Fruit fly (Drosophila melanogaster) whole organism, embryonic: ENCODE measurements around the gene Ist1.
A peak's percentile ranks its signal among the peaks of the same experiment; 100 is the strongest.

Experiments used
- Adf1 ChIP-seq: fragments of 200-800 bp; sonication (Bioruptor generic); IDR thresholded peaks from 2 replicates; pipeline ENCODE4 v1.3.6; 2022; ENCODE audit warnings: missing biosample characterization, missing genetic modification characterization
- Atf6 ChIP-seq: fragments of 200-800 bp; sonication (Bioruptor generic); IDR thresholded peaks from 2 replicates; pipeline ENCODE4 v1.3.6; 2022; ENCODE audit warnings: missing biosample characterization, missing genetic modification characterization
- Awh ChIP-seq: fragments of 200-800 bp; sonication (Bioruptor generic); IDR thresholded peaks from 2 replicates; pipeline ENCODE4, ENCODE4 v1.3.6; 2022; ENCODE audit warnings: missing biosample characterization, missing genetic modification characterization
- Bdp1 ChIP-seq: fragments of 200-800 bp; sonication (Bioruptor generic); optimal IDR thresholded peaks from 3 replicates; lab custom pipeline; 2016; ENCODE audit warnings: missing biosample characterization, missing genetic modification characterization
- Bteb2 ChIP-seq: fragments of 200-800 bp; sonication (Bioruptor generic); optimal IDR thresholded peaks from 2 replicates; lab custom pipeline; 2016; ENCODE audit warnings: missing biosample characterization, missing genetic modification characterization
- CG11398 ChIP-seq: fragments of 200-800 bp; sonication (Bioruptor generic); optimal IDR thresholded peaks from 2 replicates; lab custom pipeline; 2016; ENCODE audit warnings: missing biosample characterization, missing genetic modification characterization
- CG13296 ChIP-seq: fragments of 200-800 bp; sonication (Bioruptor generic); optimal IDR thresholded peaks from 3 replicates; lab custom pipeline; 2018; ENCODE audit warnings: missing biosample characterization, mild to moderate bottlenecking, missing genetic modification characterization
- CG14667 ChIP-seq: fragments of 200-800 bp; sonication (Bioruptor generic); IDR thresholded peaks from 2 replicates; pipeline ENCODE4 v1.3.6; 2022; ENCODE audit warnings: missing biosample characterization, missing genetic modification characterization
- CG17802 ChIP-seq: fragments of 200-800 bp; sonication (Bioruptor generic); optimal IDR thresholded peaks from 2 replicates; lab custom pipeline; 2018; ENCODE audit warnings: missing biosample characterization, mild to moderate bottlenecking, missing genetic modification characterization, moderate library complexity
- CG18619 ChIP-seq: fragments of 200-800 bp; sonication (Bioruptor generic); optimal IDR thresholded peaks from 3 replicates; lab custom pipeline; 2017; ENCODE audit warnings: missing biosample characterization, mild to moderate bottlenecking, missing genetic modification characterization
- CG31224 ChIP-seq: fragments of 200-800 bp; sonication (Bioruptor generic); IDR thresholded peaks from 2 replicates; pipeline ENCODE4 v1.3.6; 2022; ENCODE audit warnings: missing biosample characterization, missing genetic modification characterization
- CG33557 ChIP-seq: fragments of 200-800 bp; sonication (Bioruptor generic); optimal IDR thresholded peaks from 2 replicates; lab custom pipeline; 2019; ENCODE audit warnings: missing biosample characterization, mild to moderate bottlenecking, missing genetic modification characterization, moderate library complexity
- CG4328 ChIP-seq: fragments of 200-800 bp; sonication (Bioruptor generic); optimal IDR thresholded peaks from 3 replicates; lab custom pipeline; 2017; ENCODE audit warnings: missing biosample characterization, missing genetic modification reagents, missing genetic modification characterization
- CG4404 ChIP-seq: fragments of 200-800 bp; sonication (Bioruptor generic); IDR thresholded peaks from 2 replicates; pipeline ENCODE4 v1.3.6; 2022; ENCODE audit warnings: missing biosample characterization, missing genetic modification characterization
- CG4730 ChIP-seq: fragments of 200-800 bp; sonication (Bioruptor generic); IDR thresholded peaks from 2 replicates; pipeline ENCODE4 v1.3.6; 2022; ENCODE audit warnings: missing biosample characterization, missing genetic modification characterization
- CG7963 ChIP-seq: fragments of 200-800 bp; sonication (Bioruptor generic); IDR thresholded peaks from 3 replicates; pipeline ENCODE4 v1.3.6; 2022; ENCODE audit warnings: missing biosample characterization, missing genetic modification characterization; ENCODE audit not compliant: partially characterized antibody
- CG8388 ChIP-seq: fragments of 200-800 bp; sonication (Bioruptor generic); optimal IDR thresholded peaks from 2 replicates; lab custom pipeline; 2019; ENCODE audit warnings: missing biosample characterization, mild to moderate bottlenecking, missing genetic modification characterization, moderate library complexity
- Elba2 ChIP-seq: fragments of 200-800 bp; sonication (Bioruptor generic); optimal IDR thresholded peaks from 3 replicates; lab custom pipeline; 2016; ENCODE audit warnings: missing biosample characterization, missing genetic modification characterization
- Fer1 ChIP-seq: fragments of 200-800 bp; sonication (Bioruptor generic); optimal IDR thresholded peaks from 2 replicates; lab custom pipeline; 2017; ENCODE audit warnings: missing biosample characterization, mild to moderate bottlenecking, missing genetic modification characterization
- HLH3B ChIP-seq: fragments of 200-800 bp; sonication (Bioruptor generic); IDR thresholded peaks from 2 replicates; pipeline ENCODE4 v1.3.6; 2022; ENCODE audit warnings: missing biosample characterization, missing genetic modification characterization
- Hey ChIP-seq: fragments of 200-800 bp; sonication (Bioruptor generic); optimal IDR thresholded peaks from 3 replicates; lab custom pipeline; 2018; ENCODE audit warnings: missing biosample characterization, mild to moderate bottlenecking, missing genetic modification characterization
- Hmr ChIP-seq: fragments of 200-800 bp; sonication (Bioruptor generic); optimal IDR thresholded peaks from 3 replicates; lab custom pipeline; 2017; ENCODE audit warnings: mild to moderate bottlenecking, missing biosample characterization, missing genetic modification reagents, missing genetic modification characterization
- MTF-1 ChIP-seq: fragments of 200-800 bp; sonication (Bioruptor generic); optimal IDR thresholded peaks from 2 replicates; lab custom pipeline; 2018; ENCODE audit warnings: missing biosample characterization, mild to moderate bottlenecking, missing genetic modification characterization, borderline replicate concordance
- Nf-YC ChIP-seq: fragments of 200-800 bp; optimal IDR thresholded peaks from 3 replicates; lab custom pipeline; 2019; ENCODE audit warnings: missing biosample characterization, mild to moderate bottlenecking, missing genetic modification characterization, moderate library complexity
- Opbp ChIP-seq: fragments of 200-800 bp; sonication (Bioruptor generic); IDR thresholded peaks from 3 replicates; pipeline ENCODE4 v1.3.6; 2022; ENCODE audit warnings: missing biosample characterization, missing genetic modification characterization; ENCODE audit not compliant: partially characterized antibody
- Pdp1 ChIP-seq, 2 experiments: fragments of 200-800 bp; sonication (Bioruptor generic); optimal IDR thresholded peaks; 3 replicates each; lab custom pipeline; 2016; ENCODE audit warnings: missing biosample characterization in 2 of 2, missing genetic modification characterization in 2 of 2, mild to moderate bottlenecking in 1 of 2, moderate library complexity in 1 of 2
- Sry-δ ChIP-seq: fragments of 200-800 bp; sonication (Bioruptor generic); optimal IDR thresholded peaks from 2 replicates; lab custom pipeline; 2016; ENCODE audit warnings: missing biosample characterization, missing genetic modification characterization
- ac ChIP-seq: fragments of 200-800 bp; sonication (Bioruptor generic); optimal IDR thresholded peaks from 3 replicates; lab custom pipeline; 2017; ENCODE audit warnings: missing biosample characterization, mild to moderate bottlenecking, missing genetic modification characterization
- al ChIP-seq: fragments of 200-800 bp; sonication (Bioruptor generic); IDR thresholded peaks from 2 replicates; pipeline ENCODE4 v1.3.6; 2022; ENCODE audit warnings: missing biosample characterization, missing genetic modification characterization
- ato ChIP-seq: fragments of 200-800 bp; sonication (Bioruptor generic); IDR thresholded peaks from 2 replicates; pipeline ENCODE4 v1.3.6; 2022; ENCODE audit warnings: missing biosample characterization, missing genetic modification characterization; ENCODE audit not compliant: partially characterized antibody
- caup ChIP-seq: fragments of 200-800 bp; sonication (Bioruptor generic); optimal IDR thresholded peaks from 3 replicates; lab custom pipeline; 2017; ENCODE audit warnings: missing biosample characterization, mild to moderate bottlenecking, missing genetic modification characterization, moderate library complexity; ENCODE audit not compliant: severe bottlenecking
- dysf ChIP-seq: fragments of 200-800 bp; sonication (Bioruptor generic); IDR thresholded peaks from 3 replicates; pipeline ENCODE4 v1.3.6; 2022; ENCODE audit warnings: missing biosample characterization, missing genetic modification characterization
- en ChIP-seq: fragments of 200-800 bp; sonication (Bioruptor generic); optimal IDR thresholded peaks from 2 replicates; lab custom pipeline; 2016; ENCODE audit warnings: missing biosample characterization, missing genetic modification characterization
- exex ChIP-seq: fragments of 200-800 bp; sonication (Bioruptor generic); optimal IDR thresholded peaks from 4 replicates; lab custom pipeline; 2018; ENCODE audit warnings: missing biosample characterization, mild to moderate bottlenecking, missing genetic modification characterization, moderate library complexity
- fd3F ChIP-seq: fragments of 200-800 bp; sonication (Bioruptor generic); optimal IDR thresholded peaks from 2 replicates; lab custom pipeline; 2018; ENCODE audit warnings: missing biosample characterization, mild to moderate bottlenecking, missing genetic modification characterization, moderate library complexity
- gem ChIP-seq: fragments of 200-800 bp; sonication (Bioruptor generic); optimal IDR thresholded peaks from 2 replicates; lab custom pipeline; 2019; ENCODE audit warnings: missing biosample characterization, mild to moderate bottlenecking, missing genetic modification characterization, moderate library complexity
- knrl ChIP-seq: fragments of 200-800 bp; sonication (Bioruptor generic); IDR thresholded peaks from 3 replicates; pipeline ENCODE4 v1.3.6; 2022; ENCODE audit warnings: missing biosample characterization, missing genetic modification characterization; ENCODE audit not compliant: partially characterized antibody
- maf-S ChIP-seq: fragments of 200-800 bp; sonication (Bioruptor generic); optimal IDR thresholded peaks from 2 replicates; lab custom pipeline; 2016; ENCODE audit warnings: missing biosample characterization, missing genetic modification characterization
- pfk ChIP-seq: fragments of 200-800 bp; sonication (Bioruptor generic); optimal IDR thresholded peaks from 2 replicates; lab custom pipeline; 2018; ENCODE audit warnings: missing biosample characterization, mild to moderate bottlenecking, missing genetic modification characterization, moderate library complexity
- pita ChIP-seq: fragments of 200-800 bp; sonication (Bioruptor generic); optimal IDR thresholded peaks from 2 replicates; lab custom pipeline; 2017; ENCODE audit warnings: missing biosample characterization, mild to moderate bottlenecking, missing genetic modification characterization
- prd ChIP-seq, 3 experiments: fragments of >200 bp in 2 of 3; fragments of 200-800 bp in 1 of 3; sonication (Bioruptor generic) in 1 of 3; optimal IDR thresholded peaks in 2 of 3; IDR thresholded peaks in 1 of 3; 2 replicates in 2 of 3; 3 replicates in 1 of 3; pipeline versions ENCODE4 v1.3.6 to Lab custom; 2017 to 2022; ENCODE audit warnings: missing biosample characterization in 1 of 3, missing genetic modification characterization in 1 of 3
- pros ChIP-seq: fragments of 200-800 bp; sonication (Bioruptor generic); optimal IDR thresholded peaks from 3 replicates; lab custom pipeline; 2019; ENCODE audit warnings: missing biosample characterization, mild to moderate bottlenecking, missing genetic modification characterization, moderate library complexity
- run ChIP-seq: fragments of 200-800 bp; sonication (Bioruptor generic); optimal IDR thresholded peaks from 3 replicates; lab custom pipeline; 2018; ENCODE audit warnings: missing biosample characterization, mild to moderate bottlenecking, missing genetic modification characterization
- sd ChIP-seq: fragments of 200-800 bp; sonication (Bioruptor generic); optimal IDR thresholded peaks from 3 replicates; lab custom pipeline; 2018; ENCODE audit warnings: missing biosample characterization, mild to moderate bottlenecking, missing genetic modification characterization, moderate library complexity
- stc ChIP-seq: fragments of 200-800 bp; sonication (Bioruptor generic); IDR thresholded peaks from 2 replicates; pipeline ENCODE4 v1.3.6; 2022; ENCODE audit warnings: missing biosample characterization, missing genetic modification characterization
- stwl ChIP-seq: fragments of 200-800 bp; sonication (Bioruptor generic); optimal IDR thresholded peaks from 3 replicates; lab custom pipeline; 2018; ENCODE audit warnings: missing biosample characterization, mild to moderate bottlenecking, missing genetic modification characterization, moderate library complexity
- tna ChIP-seq: fragments of 200-800 bp; sonication (Bioruptor generic); IDR thresholded peaks from 2 replicates; pipeline ENCODE4 v1.3.6; 2022; ENCODE audit warnings: missing biosample characterization, missing genetic modification characterization; ENCODE audit not compliant: partially characterized antibody
- vvl ChIP-seq: fragments of 200-800 bp; sonication (Bioruptor generic); IDR thresholded peaks from 2 replicates; pipeline ENCODE4 v1.3.6; 2022; ENCODE audit warnings: missing biosample characterization, missing genetic modification characterization
- zen ChIP-seq: fragments of 200-800 bp; sonication (Bioruptor generic); optimal IDR thresholded peaks from 3 replicates; lab custom pipeline; 2018; ENCODE audit warnings: missing biosample characterization, mild to moderate bottlenecking, missing genetic modification characterization, moderate library complexity

The Ist1 gene

DNA sequence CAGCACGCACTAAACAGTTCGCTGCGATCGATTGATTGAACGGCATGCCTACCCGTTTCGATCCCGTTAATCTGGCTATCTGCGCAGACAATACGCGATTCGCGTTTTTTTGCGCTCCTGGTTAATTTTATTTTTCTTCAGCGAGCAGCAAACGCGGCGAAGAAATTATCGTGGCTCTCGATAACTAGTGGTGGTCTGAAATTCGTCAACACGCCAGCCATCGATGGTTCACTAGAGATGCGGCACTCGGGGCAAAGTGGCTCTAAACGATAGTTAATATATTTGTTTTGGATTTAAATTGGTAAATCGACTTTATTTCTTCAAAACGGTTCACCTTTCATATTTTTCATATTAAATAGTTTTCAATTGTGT lies 13.3 kb downstream of the Ist1 start, which contains the start of gene dikar (continued):
- TF ChIP-seq CG8388 (GFP tag; lab: Kevin White, UChicago) = peak; percentile 25
- no peak for TF ChIP-seq MTF-1 (GFP tag; lab: Kevin White, UChicago)
- TF ChIP-seq Atf6 (GFP tag; lab: Robert Waterston, UW) = peak; percentile 30
- TF ChIP-seq vvl (GFP tag; lab: Robert Waterston, UW) = peak; percentile 82
- TF ChIP-seq caup (GFP tag; lab: Kevin White, UChicago) = no peak
- TF ChIP-seq pfk (GFP tag; lab: Kevin White, UChicago) = no peak
- TF ChIP-seq Hey (tag; lab: Kevin White, UChicago) = no peak
- peak in 1 of 2 experiments; percentile 46 for TF ChIP-seq Pdp1 (GFP tag; optimal IDR thresholded peaks at IDR 0.05; lab: Kevin White, UChicago)
- TF ChIP-seq HLH3B (GFP tag; lab: Robert Waterston, UW) = peak; percentile 23; the same call in 1 of the 2 replicates
- TF ChIP-seq CG18619 (GFP tag; lab: Kevin White, UChicago) = peak; percentile 44
- TF ChIP-seq ato = peak; percentile 66
- no peak for TF ChIP-seq CG13296 (GFP tag; lab: Kevin White, UChicago)
- peak; percentile 58 for TF ChIP-seq tna (GFP tag; lab: Robert Waterston, UW)
- no peak for TF ChIP-seq en
- TF ChIP-seq exex (tag; lab: Kevin White, UChicago) = no peak
- peak; percentile 84 for TF ChIP-seq Sry-δ (GFP tag; lab: Kevin White, UChicago)
- TF ChIP-seq CG33557 (GFP tag; lab: Kevin White, UChicago) = peak; percentile 38
- no peak for TF ChIP-seq CG11398 (GFP tag; lab: Kevin White, UChicago)
- TF ChIP-seq pros (GFP tag; lab: Kevin White, UChicago) = no peak
- TF ChIP-seq CG7963 (GFP tag; lab: Robert Waterston, UW) = peak; percentile 82
- peak; percentile 23 for TF ChIP-seq fd3F
- peak; percentile 41; the same call in 1 of the 2 replicates for TF ChIP-seq CG14667 (GFP tag; lab: Robert Waterston, UW)
- peak; percentile 62 for TF ChIP-seq Hmr
- TF ChIP-seq dysf (GFP tag; lab: Robert Waterston, UW) = peak; percentile 44; the same call in 1 of the 3 replicates
- TF ChIP-seq Bteb2 (GFP tag; lab: Kevin White, UChicago) = peak; percentile 10
- TF ChIP-seq sd = no peak
- TF ChIP-seq Awh = no peak
- peak; percentile 6 for TF ChIP-seq Adf1 (GFP tag; lab: Robert Waterston, UW)
- TF ChIP-seq stwl (tag; lab: Kevin White, UChicago) = no peak
- peak; percentile 42; the same call in 1 of the 2 replicates for TF ChIP-seq CG31224
- no peak for TF ChIP-seq CG17802 (tag; lab: Kevin White, UChicago)
- TF ChIP-seq al (GFP tag; lab: Robert Waterston, UW) = peak; percentile 63
- no peak for TF ChIP-seq Elba2 (GFP tag; lab: Kevin White, UChicago)
- TF ChIP-seq Fer1 (GFP tag; lab: Kevin White, UChicago) = peak; percentile 31
- TF ChIP-seq stc = no peak
- TF ChIP-seq pita = no peak
- TF ChIP-seq knrl (GFP tag; lab: Robert Waterston, UW) = peak; percentile 87
- TF ChIP-seq Nf-YC (tag; lab: Kevin White, UChicago) = no peak
- TF ChIP-seq run (tag; lab: Kevin White, UChicago) = no peak
- TF ChIP-seq zen (tag; lab: Kevin White, UChicago) = no peak
- TF ChIP-seq Opbp (GFP tag; lab: Robert Waterston, UW) = peak; percentile 94
- TF ChIP-seq maf-S (GFP tag; lab: Kevin White, UChicago) = no peak
- TF ChIP-seq CG4328 (GFP tag; lab: Kevin White, UChicago) = no peak
- no peak for TF ChIP-seq Bdp1 (GFP tag; lab: Kevin White, UChicago)
- TF ChIP-seq gem = peak; percentile 72
- no peak for TF ChIP-seq prd (optimal IDR thresholded peaks at IDR 0.05; lab: Kevin White, UChicago)
- TF ChIP-seq prd (GFP tag; IDR thresholded peaks at IDR 0.05; lab: Robert Waterston, UW) = peak; percentile 77
- peak; percentile 59 for TF ChIP-seq CG4404 (GFP tag; lab: Robert Waterston, UW)
- peak; percentile 45 for TF ChIP-seq CG4730 (GFP tag; lab: Robert Waterston, UW)
- peak; percentile 9 for TF ChIP-seq ac (GFP tag; lab: Kevin White, UChicago)
